Fruit fly (Drosophila melanogaster): ENCODE data around the gene t-Grip91.

t-Grip91 gene

DNA sequence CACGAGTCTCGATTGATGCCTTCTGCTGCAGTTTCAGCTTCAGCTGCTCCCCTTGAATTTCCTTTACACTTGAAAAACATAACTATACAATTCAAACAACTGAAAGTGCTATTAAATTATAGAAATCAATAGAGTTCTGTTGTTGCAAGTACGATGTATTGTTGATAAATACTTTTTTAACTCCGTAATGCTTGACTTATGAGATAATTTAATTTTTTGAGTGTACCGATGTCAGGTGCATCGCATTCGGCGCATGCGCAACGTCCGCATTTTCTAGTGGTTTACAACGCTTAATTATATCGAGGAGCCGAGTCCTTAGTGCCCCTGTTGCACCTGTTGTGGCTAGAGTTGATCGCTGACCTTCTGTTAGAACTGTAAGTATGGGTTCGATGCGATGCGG is 42.5 kb upstream of the t-Grip91 start (continued):
- TF ChIP-seq Stat92E (GFP tag; optimal IDR thresholded peaks at IDR 0.05) (no peak), dysf (GFP tag; IDR thresholded peaks at IDR 0.05) (no peak), dm (GFP tag; optimal IDR thresholded peaks at IDR 0.05) (no peak), H2.0 (GFP tag; IDR thresholded peaks at IDR 0.05) (no peak; the same call in 1 of the 2 replicates), CG9727 (GFP tag; optimal IDR thresholded peaks at IDR 0.05) (peak; percentile 44), chif (GFP tag; optimal IDR thresholded peaks at IDR 0.05) (peak in 1 of 2 experiments; percentile 38), CG13123 (GFP tag; optimal IDR thresholded peaks at IDR 0.05) (no peak), CG15696 (tag; optimal IDR thresholded peaks at IDR 0.05) (peak; percentile 69), CG16779 (GFP tag; IDR thresholded peaks at IDR 0.05) (no peak), CG6654 (GFP tag; optimal IDR thresholded peaks at IDR 0.05) (no peak), CG13424 (tag; optimal IDR thresholded peaks at IDR 0.05) (no peak), CG10267 (tag; optimal IDR thresholded peaks at IDR 0.05) (peak; percentile 35), wek (GFP tag; optimal IDR thresholded peaks at IDR 0.05) (no peak), gsb-n (tag; optimal IDR thresholded peaks at IDR 0.05) (no peak), CG10209 (GFP tag; optimal IDR thresholded peaks at IDR 0.05) (no peak), CG8765 (GFP tag; IDR thresholded peaks at IDR 0.05) (peak; percentile 64; the same call in 1 of the 2 replicates), CG8924 (tag; optimal IDR thresholded peaks at IDR 0.05) (no peak), ac (GFP tag; optimal IDR thresholded peaks at IDR 0.05) (peak; percentile 90), grn (GFP tag; optimal IDR thresholded peaks at IDR 0.05) (no peak), gfzf (GFP tag; optimal IDR thresholded peaks at IDR 0.05) (no peak), CG1792 (GFP tag; optimal IDR thresholded peaks at IDR 0.05) (no peak), nerfin-2 (GFP tag; IDR thresholded peaks at IDR 0.05; ENCODE audit: partially characterized antibody) (no peak), CG10979 (tag; optimal IDR thresholded peaks at IDR 0.05) (peak; percentile 34), nmo (GFP tag; optimal IDR thresholded peaks at IDR 0.05) (peak; percentile 6), CG17829 (tag; optimal IDR thresholded peaks at IDR 0.05) (peak; percentile 10), dmrt11E (tag; optimal IDR thresholded peaks at IDR 0.05) (peak; percentile 72), CG6689 (GFP tag; IDR thresholded peaks at IDR 0.05) (peak; percentile 53), pum (GFP tag; optimal IDR thresholded peaks at IDR 0.05) (peak; percentile 26), dmrt99B (tag; optimal IDR thresholded peaks at IDR 0.05) (no peak), Deaf1 (tag; optimal IDR thresholded peaks at IDR 0.05) (no peak), CG8281 (tag; optimal IDR thresholded peaks at IDR 0.05) (no peak), en (GFP tag; optimal IDR thresholded peaks at IDR 0.05) (no peak), Abd-B (GFP tag; optimal IDR thresholded peaks at IDR 0.05) (no peak), Mrtf (GFP tag; IDR thresholded peaks at IDR 0.05) (no peak), bowl (GFP tag; IDR thresholded peaks at IDR 0.05) (no peak), CG1233 (GFP tag; optimal IDR thresholded peaks at IDR 0.05) (no peak), CG10654 (GFP tag; optimal IDR thresholded peaks at IDR 0.05) (no peak), MBD-R2 (GFP tag; IDR thresholded peaks at IDR 0.05) (no peak), CG10959 (GFP tag; IDR thresholded peaks at IDR 0.05) (peak; percentile 48; the same call in 1 of the 2 replicates), CG4820 (GFP tag; optimal IDR thresholded peaks at IDR 0.05) (no peak), CG17802 (tag; optimal IDR thresholded peaks at IDR 0.05) (no peak), lilli (GFP tag; optimal IDR thresholded peaks at IDR 0.05) (no peak), CG17359 (tag; optimal IDR thresholded peaks at IDR 0.05) (no peak), sens (GFP tag) (peak; percentile 94), row (GFP tag; IDR thresholded peaks at IDR 0.05) (no peak), CG1832 (GFP tag; optimal IDR thresholded peaks at IDR 0.05) (no peak)
